Worm (Caenorhabditis elegans) whole organism, L4/young adult: ENCODE results near the gene nhr-198.

Source experiments
- W03F9.2 ChIP-seq: fragments of 150-350 bp; optimal IDR thresholded peaks from 2 replicates; lab custom pipeline; 2014; ENCODE audit warnings: missing biosample characterization, missing genetic modification characterization
- dao-5 ChIP-seq: sonication (generic microtip); optimal IDR thresholded peaks from 2 replicates; lab custom pipeline; 2016; ENCODE audit warnings: missing genotype, missing genetic modification characterization, moderate library complexity, missing compliant biosample characterization
- him-1 ChIP-seq: sonication (generic microtip); optimal IDR thresholded peaks from 2 replicates; lab custom pipeline; 2016; ENCODE audit warnings: missing genotype, missing genetic modification reagents, missing genetic modification characterization, missing compliant biosample characterization

The nhr-198 gene

DNA sequence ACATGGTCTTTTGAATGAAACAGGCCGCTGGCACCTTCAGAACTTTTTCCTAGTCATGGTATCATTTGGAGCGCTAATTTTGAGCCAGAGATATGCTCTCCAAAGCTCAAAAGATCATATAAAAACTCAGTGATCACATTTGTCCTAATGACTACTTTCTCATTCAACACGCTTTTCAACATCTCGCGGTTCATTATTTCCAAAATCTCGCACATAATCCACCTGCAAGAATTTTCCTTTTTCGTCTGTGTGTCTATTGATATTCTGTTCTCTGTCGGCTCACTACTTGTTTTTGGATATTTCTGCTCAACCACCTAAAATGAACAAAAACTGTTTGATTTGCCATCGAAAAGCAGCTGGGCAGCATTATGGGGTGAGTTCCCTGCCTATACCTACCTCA is 20.1 kb upstream of the nhr-198 start, which contains the start of gene nhr-51:
Gene nhr-51 (plus strand): TSS at position 301 of the 400 bp plus-strand sequence.
- no peak for TF ChIP-seq dao-5 (tag; lab: Kevin White, UChicago)
- no peak for TF ChIP-seq W03F9.2 (tag; lab: Kevin White, UChicago)
- no peak for TF ChIP-seq him-1

DNA sequence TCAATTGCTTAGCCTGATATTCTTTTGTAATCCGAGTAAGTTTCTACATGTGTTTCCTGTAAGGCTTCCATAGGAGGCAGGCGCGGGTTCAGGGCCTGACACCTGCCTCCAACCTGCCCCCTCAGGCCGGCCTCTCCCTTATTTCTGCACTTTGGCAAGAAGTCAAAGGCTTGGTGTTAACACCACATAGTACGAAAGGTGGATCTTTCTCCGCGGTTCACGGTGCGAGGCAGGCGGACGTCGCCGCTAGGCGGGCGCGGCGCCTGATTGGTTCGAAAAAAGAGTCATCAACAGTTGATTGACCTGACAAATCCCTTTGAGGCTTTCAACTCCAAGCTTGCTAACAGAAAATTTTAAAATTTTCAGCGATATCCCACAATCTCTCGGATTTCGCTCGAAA is 18.9 kb upstream of the nhr-198 start:
- no peak for TF ChIP-seq W03F9.2 (tag; lab: Kevin White, UChicago)
- no peak for TF ChIP-seq him-1
- no peak for TF ChIP-seq dao-5 (tag; lab: Kevin White, UChicago)

ce11 chrV:15677222-15677621 is 16.6 kb upstream of the nhr-198 start, which contains the start of gene nhr-52:
nhr-52 (plus strand) TSS chrV:15677522.
- TF ChIP-seq W03F9.2 (tag; lab: Kevin White, UChicago), result no peak
- TF ChIP-seq dao-5 (tag; lab: Kevin White, UChicago), result no peak
- no peak for TF ChIP-seq him-1

- TF ChIP-seq dao-5 (tag; lab: Kevin White, UChicago) (no peak), him-1 (no peak), W03F9.2 (tag; lab: Kevin White, UChicago) (no peak)
These were observed 8.2 kb upstream of the nhr-198 start, which contains the start of gene nhr-196 for ce11 chrV:15685599-15685998. nhr-196 (plus strand) TSS chrV:15685716.

- TF ChIP-seq dao-5 (tag; lab: Kevin White, UChicago), result no peak
- no peak for TF ChIP-seq him-1
- TF ChIP-seq W03F9.2 (tag; lab: Kevin White, UChicago), result no peak
These were observed 6.1 kb upstream of the nhr-198 start, which contains the start of gene nhr-197 for ce11 chrV:15687660-15688059. nhr-197 (plus strand) TSS chrV:15687960.

ce11 chrV:15689952-15690351 is 3.8 kb upstream of the nhr-198 start, which contains the start of gene nhr-268:
nhr-268 (plus strand) TSS chrV:15690252.
- no peak for TF ChIP-seq W03F9.2 (tag; lab: Kevin White, UChicago)
- no peak for TF ChIP-seq him-1
- no peak for TF ChIP-seq dao-5 (tag; lab: Kevin White, UChicago)

- no peak for TF ChIP-seq him-1
- no peak for TF ChIP-seq W03F9.2 (tag; lab: Kevin White, UChicago)
- no peak for TF ChIP-seq dao-5 (tag; lab: Kevin White, UChicago)
These were observed 4.3 kb downstream of the nhr-198 start, which contains the start of gene srx-29 for ce11 chrV:15698099-15698498. srx-29 (minus strand) TSS chrV:15698199.

DNA sequence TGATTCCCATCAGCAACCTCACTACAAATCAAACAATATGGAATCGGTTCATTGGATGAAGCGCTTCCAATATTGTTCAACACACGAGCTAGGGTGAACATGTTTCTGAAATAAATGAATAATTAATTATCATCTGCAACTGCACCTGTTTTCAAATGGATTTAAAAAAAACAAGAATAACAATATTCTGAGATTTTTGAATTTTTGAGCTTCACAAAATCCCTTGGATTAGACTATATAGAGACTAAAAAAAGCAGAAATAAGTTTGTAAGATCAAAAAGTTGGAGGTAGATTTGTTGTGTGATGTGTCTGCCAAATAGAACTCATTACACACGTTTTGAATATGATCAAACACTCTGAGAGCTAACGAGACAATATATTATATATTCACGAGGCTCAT is 6.0 kb downstream of the nhr-198 start, which contains the start of gene nhr-199:
Gene nhr-199 (minus strand): TSS at position 101 of the 400 bp plus-strand sequence.
- TF ChIP-seq him-1 (no peak), W03F9.2 (tag; lab: Kevin White, UChicago) (no peak), dao-5 (tag; lab: Kevin White, UChicago) (no peak)

- TF ChIP-seq him-1 (no peak), dao-5 (tag; lab: Kevin White, UChicago) (no peak), W03F9.2 (tag; lab: Kevin White, UChicago) (no peak)
These were observed 8.5 kb downstream of the nhr-198 start, which contains the start of gene nhr-53 for ce11 chrV:15702263-15702662. nhr-53 (minus strand) TSS chrV:15702363.

ce11 chrV:15704745-15705144 is 11.0 kb downstream of the nhr-198 start, which contains the start of gene twk-34:
twk-34 (plus strand) TSS chrV:15704960.
- TF ChIP-seq dao-5 (tag; lab: Kevin White, UChicago) (no peak), W03F9.2 (tag; lab: Kevin White, UChicago) (no peak), him-1 (no peak)

ce11 chrV:15707982-15708381 is 14.2 kb downstream of the nhr-198 start:
- TF ChIP-seq him-1 (no peak), dao-5 (tag; lab: Kevin White, UChicago) (no peak), W03F9.2 (tag; lab: Kevin White, UChicago) (no peak)

ce11 chrV:15710401-15710800 is 16.6 kb downstream of the nhr-198 start, which contains the start of gene Y6E2A.1:
Y6E2A.1 (minus strand) TSS chrV:15710501.
- TF ChIP-seq dao-5 (tag; lab: Kevin White, UChicago) (no peak), him-1 (no peak), W03F9.2 (tag; lab: Kevin White, UChicago) (no peak)

ce11 chrV:15711898-15712297 is 18.1 kb downstream of the nhr-198 start, which contains the start of gene str-101:
str-101 (minus strand) TSS chrV:15711998.
- TF ChIP-seq W03F9.2 (tag; lab: Kevin White, UChicago) (no peak), dao-5 (tag; lab: Kevin White, UChicago) (no peak), him-1 (no peak)

DNA sequence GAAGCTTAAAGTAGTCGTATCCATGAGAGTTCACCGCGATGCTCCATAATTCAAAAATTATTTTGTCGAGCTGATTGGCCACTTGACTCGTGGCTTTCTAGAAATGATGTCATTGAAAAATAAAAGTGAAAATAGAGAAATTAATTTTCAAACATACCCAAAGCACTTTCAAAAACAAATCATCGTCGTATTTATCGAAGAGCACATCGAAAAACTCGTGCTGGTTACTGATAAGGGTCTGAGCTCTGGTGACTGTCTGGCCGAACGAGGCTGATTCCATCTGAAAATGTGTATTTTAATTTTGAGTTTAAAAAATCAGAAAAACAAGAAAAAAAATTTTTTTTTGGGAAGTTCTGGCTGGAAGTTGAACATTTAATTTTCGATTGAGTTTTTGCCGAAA is 18.6 kb downstream of the nhr-198 start:
- TF ChIP-seq dao-5 (tag; lab: Kevin White, UChicago), result no peak
- TF ChIP-seq him-1, result no peak
- no peak for TF ChIP-seq W03F9.2 (tag; lab: Kevin White, UChicago)

DNA sequence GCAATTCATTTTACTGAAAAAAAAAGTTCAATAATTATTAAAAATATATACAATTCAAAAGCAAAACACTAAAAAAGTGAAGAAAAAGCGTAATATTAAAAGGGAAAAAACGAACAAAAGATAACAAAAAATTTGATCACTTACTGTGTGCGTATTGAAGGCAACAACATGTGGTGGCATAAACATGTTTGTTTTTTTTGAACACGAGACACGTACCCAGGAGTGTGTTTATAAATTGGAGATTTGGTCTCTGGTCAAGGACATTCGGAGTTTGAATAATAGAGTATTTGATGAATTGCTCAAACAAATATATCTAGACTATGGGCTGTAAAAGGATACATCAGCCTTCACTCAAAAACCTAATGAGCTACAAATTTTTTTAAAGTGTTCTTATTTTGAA is 21.8 kb downstream of the nhr-198 start:
- TF ChIP-seq him-1 (no peak), dao-5 (tag; lab: Kevin White, UChicago) (no peak)
